Worm (Caenorhabditis elegans) whole organism, mixed stage, embryonic: ENCODE results near the gene F16B3.2.

Source experiments
- bed-3 ChIP-seq: fragments of 200-800 bp; sonication (Bioruptor generic); optimal IDR thresholded peaks from 3 replicates; lab custom pipeline; 2018; ENCODE audit warnings: mild to moderate bottlenecking, missing genetic modification characterization, moderate library complexity, missing compliant biosample characterization
- cnd-1 ChIP-seq: fragments of 200-800 bp; sonication (Bioruptor generic); optimal IDR thresholded peaks from 2 replicates; lab custom pipeline; 2018; ENCODE audit warnings: mild to moderate bottlenecking, missing genetic modification characterization, missing compliant biosample characterization
- elt-3 ChIP-seq: fragments of 150-350 bp; optimal IDR thresholded peaks from 2 replicates; lab custom pipeline; 2014; ENCODE audit warnings: missing biosample characterization, missing genetic modification characterization
- lin-32 ChIP-seq: fragments of 200-800 bp; sonication (Bioruptor generic); optimal IDR thresholded peaks from 2 replicates; lab custom pipeline; 2018; ENCODE audit warnings: mild to moderate bottlenecking, missing genetic modification characterization, missing compliant biosample characterization
- lsy-2 ChIP-seq: fragments of 150-350 bp; optimal IDR thresholded peaks from 2 replicates; lab custom pipeline; 2014; ENCODE audit warnings: missing biosample characterization, missing genetic modification characterization
- mep-1 ChIP-seq: fragments of 150-350 bp; optimal IDR thresholded peaks from 2 replicates; lab custom pipeline; 2017; ENCODE audit warnings: missing biosample characterization, missing genetic modification reagents, missing genetic modification characterization, inconsistent platforms
- nhr-12 ChIP-seq: fragments of 150-350 bp; optimal IDR thresholded peaks from 2 replicates; lab custom pipeline; 2014; ENCODE audit warnings: missing biosample characterization, missing genetic modification characterization
- nhr-237 ChIP-seq: fragments of 150-350 bp; optimal IDR thresholded peaks from 2 replicates; lab custom pipeline; 2014; ENCODE audit warnings: missing biosample characterization, missing genetic modification characterization
- nhr-76 ChIP-seq: sonication (generic microtip); optimal IDR thresholded peaks from 2 replicates; lab custom pipeline; 2017; ENCODE audit warnings: missing biosample characterization, missing genetic modification characterization
- snpc-4 ChIP-seq: fragments of 150-350 bp; optimal IDR thresholded peaks from 2 replicates; lab custom pipeline; 2014; ENCODE audit warnings: missing biosample characterization, missing genetic modification characterization
- unc-39 ChIP-seq: fragments of 150-350 bp; optimal IDR thresholded peaks from 2 replicates; lab custom pipeline; 2014; ENCODE audit warnings: missing biosample characterization, missing genetic modification characterization
- unc-62 ChIP-seq: fragments of 150-350 bp; optimal IDR thresholded peaks from 2 replicates; lab custom pipeline; 2014; ENCODE audit warnings: missing biosample characterization, missing genetic modification reagents, missing genetic modification characterization
- ztf-11 ChIP-seq: fragments of 150-350 bp; optimal IDR thresholded peaks from 2 replicates; lab custom pipeline; 2014; ENCODE audit warnings: missing biosample characterization, missing genetic modification characterization

- TF ChIP-seq lsy-2 (no peak), snpc-4 (tag; lab: Kevin White, UChicago) (no peak), mep-1 (tag; lab: Kevin White, UChicago) (no peak), nhr-76 (no peak), nhr-237 (no peak), cnd-1 (no peak), nhr-12 (tag; lab: Kevin White, UChicago) (no peak), lin-32 (GFP tag; lab: Kevin White, UChicago) (no peak), unc-62 (GFP tag; lab: Kevin White, UChicago) (no peak), unc-39 (tag; lab: Kevin White, UChicago) (no peak), bed-3 (no peak), ztf-11 (tag; lab: Kevin White, UChicago) (no peak), elt-3 (tag; lab: Kevin White, UChicago) (no peak)
These were observed 37.4 kb downstream of the F16B3.2 start for ce11 chrV:1352321-1352720.
